Worm (Caenorhabditis elegans) whole organism, late embryonic: ENCODE results near the gene ssq-3.

ENCODE experiments used
- ama-1 ChIP-seq: fragments of 150-350 bp; optimal IDR thresholded peaks from 2 replicates; lab custom pipeline; 2014
- dve-1 ChIP-seq: sonication (generic microtip); optimal IDR thresholded peaks from 2 replicates; lab custom pipeline; 2017; ENCODE audit warnings: antibody characterized with exemption, mild to moderate bottlenecking, missing genetic modification characterization, missing compliant biosample characterization
- elt-2 ChIP-seq: sonication (generic microtip); optimal IDR thresholded peaks from 2 replicates; lab custom pipeline; 2016; ENCODE audit warnings: missing genetic modification reagents, missing genetic modification characterization, missing compliant biosample characterization
- gmeb-2 ChIP-seq: sonication (generic microtip); optimal IDR thresholded peaks from 2 replicates; lab custom pipeline; 2016; ENCODE audit warnings: missing genetic modification characterization, inconsistent platforms, missing compliant biosample characterization
- hlh-6 ChIP-seq: sonication (generic microtip); optimal IDR thresholded peaks from 2 replicates; lab custom pipeline; 2016; ENCODE audit warnings: missing genotype, missing genetic modification characterization, missing compliant biosample characterization
- odd-2 ChIP-seq: sonication (generic microtip); optimal IDR thresholded peaks from 2 replicates; lab custom pipeline; 2017; ENCODE audit warnings: antibody characterized with exemption, mild to moderate bottlenecking, missing genetic modification characterization, missing compliant biosample characterization
- unc-55 ChIP-seq: sonication (generic microtip); optimal IDR thresholded peaks from 2 replicates; lab custom pipeline; 2017; ENCODE audit warnings: missing biosample characterization, missing genetic modification reagents, missing genetic modification characterization

- TF ChIP-seq ama-1 (lab: Kevin White, UChicago) (peak; percentile 44), gmeb-2 (tag; lab: Kevin White, UChicago) (no peak), unc-55 (GFP tag; lab: Kevin White, UChicago) (no peak), dve-1 (tag; lab: Kevin White, UChicago) (no peak), elt-2 (no peak), hlh-6 (no peak), odd-2 (tag; lab: Kevin White, UChicago) (no peak)
These were observed 28.0 kb upstream of the ssq-3 start, which contains the start of gene Y43B11AR.3 for ce11 chrIV:7083382-7083784.
